Comparison of ENCODE assay signal across 2 fruit fly cellular contexts in the genomic region with DNA sequence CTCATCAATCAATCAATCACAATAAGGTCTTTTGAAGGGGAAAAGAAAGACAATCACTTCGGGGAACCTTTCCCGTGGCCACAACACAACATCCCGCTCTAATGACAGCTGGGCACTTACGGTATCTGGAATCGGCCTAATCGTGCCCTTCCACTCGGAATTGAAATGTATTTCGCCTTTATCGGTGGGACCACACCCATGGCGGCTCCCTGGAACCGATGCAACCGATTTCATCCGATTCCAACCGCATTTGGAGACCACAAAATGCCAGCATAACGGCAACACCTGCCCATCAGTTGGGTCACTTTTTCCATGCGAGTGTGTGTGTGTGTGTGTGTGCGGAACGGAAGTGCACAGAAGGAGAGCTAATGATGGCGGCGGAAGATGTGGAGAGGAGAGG.
A peak's percentile ranks its signal among the peaks of the same experiment; 100 is the strongest.
TF ChIP-seq lines count a peak whose summit lies in the region.

No protein-coding gene starts in this region.

- TF ChIP-seq CTCF in whole organism, embryonic (GFP tag; optimal IDR thresholded peaks at IDR 0.05; lab: Kevin White, UChicago) = no peak

TF ChIP-seq in whole organism, embryonic, 481 proteins besides CTCF, POLR2A, EP300 and RAD21:
- TF ChIP-seq CG32767 (GFP tag; IDR thresholded peaks at IDR 0.05; lab: Robert Waterston, UW) (no peak), lab (GFP tag; optimal IDR thresholded peaks at IDR 0.05; lab: Kevin White, UChicago) (peak; percentile 2), cg (GFP tag; optimal IDR thresholded peaks at IDR 0.05; lab: Kevin White, UChicago) (peak; percentile 40), Stat92E (GFP tag; optimal IDR thresholded peaks at IDR 0.05; lab: Kevin White, UChicago) (peak in 1 of 3 experiments; percentile 87), CG8089 (GFP tag; optimal IDR thresholded peaks at IDR 0.05; lab: Kevin White, UChicago) (no peak), kni (GFP tag; optimal IDR thresholded peaks at IDR 0.05; lab: Kevin White, UChicago) (peak; percentile 55), crp (GFP tag; optimal IDR thresholded peaks at IDR 0.05; lab: Kevin White, UChicago) (no peak)

TF ChIP-seq in whole organism, wandering third instar larva, 38 proteins besides CTCF, POLR2A, EP300 and RAD21:
- TF ChIP-seq Rel (GFP tag; optimal IDR thresholded peaks at IDR 0.05; lab: Kevin White, UChicago) (no peak), Rel (tag; optimal IDR thresholded peaks at IDR 0.05; lab: Kevin White, UChicago) (no peak), Dfd (GFP tag; optimal IDR thresholded peaks at IDR 0.05; lab: Kevin White, UChicago) (peak; percentile 73)
TF ChIP-seq in whole organism, wandering third instar larva: peak in this region for 1.
